Worm (Caenorhabditis elegans): Measurements from ENCODE around the gene srh-68.

srh-68 gene

DNA sequence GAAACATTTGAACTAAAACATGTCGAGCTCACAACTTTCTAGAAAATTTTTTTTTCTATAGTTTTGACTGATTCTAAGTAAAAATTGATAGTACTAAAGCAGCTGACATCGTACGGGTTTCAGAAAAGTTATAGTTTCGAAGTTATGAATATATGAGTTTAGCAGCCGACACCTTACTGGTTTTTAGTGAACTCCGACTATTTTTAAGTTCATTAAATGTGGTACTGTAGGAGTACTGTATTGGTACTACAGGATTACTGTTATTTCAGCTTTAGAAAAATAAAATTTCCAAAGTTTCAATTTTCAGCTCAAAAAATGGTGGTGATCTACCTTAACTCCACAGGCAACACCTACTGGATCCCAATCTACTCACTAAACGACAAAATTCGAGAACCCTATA is 41.6 kb upstream of the srh-68 start, which contains the start of gene sre-37:
Gene sre-37 (plus strand): TSS at position 301 of the 400 bp plus-strand sequence.
- no peak for TF ChIP-seq zip-4 (GFP tag; optimal IDR thresholded peaks at IDR 0.05)
- TF ChIP-seq C34B4.2 (tag; optimal IDR thresholded peaks at IDR 0.05), result no peak
- no peak for TF ChIP-seq mep-1 (tag; optimal IDR thresholded peaks at IDR 0.05)
- TF ChIP-seq ces-1 (GFP tag; optimal IDR thresholded peaks at IDR 0.05), result no peak
- TF ChIP-seq dsc-1 (tag; optimal IDR thresholded peaks at IDR 0.05), result no peak
- TF ChIP-seq ztf-4 (tag; optimal IDR thresholded peaks at IDR 0.05), result no peak
- no peak for TF ChIP-seq efl-1 (optimal IDR thresholded peaks at IDR 0.05)
- TF ChIP-seq efl-1 (GFP tag; optimal IDR thresholded peaks at IDR 0.05 in 1 of 2), result no peak
- no peak for TF ChIP-seq lin-13 (GFP tag; optimal IDR thresholded peaks at IDR 0.05)
- no peak for TF ChIP-seq elt-2 (tag; optimal IDR thresholded peaks at IDR 0.05)
- TF ChIP-seq sox-4 (tag; optimal IDR thresholded peaks at IDR 0.05), result no peak
- TF ChIP-seq isw-1 (GFP tag; IDR thresholded peaks at IDR 0.05), result no peak
- TF ChIP-seq C04F5.9 (tag; optimal IDR thresholded peaks at IDR 0.05), result no peak
- no peak for TF ChIP-seq snpc-4 (tag; optimal IDR thresholded peaks at IDR 0.05)
- no peak for TF ChIP-seq sptf-1 (tag; optimal IDR thresholded peaks at IDR 0.05)
- TF ChIP-seq grh-1 (GFP tag; IDR thresholded peaks at IDR 0.05), result no peak
- TF ChIP-seq nhr-85 (tag), result no peak
- no peak for TF ChIP-seq unc-130 (tag; optimal IDR thresholded peaks at IDR 0.05)
- no peak for TF ChIP-seq zag-1 (tag; optimal IDR thresholded peaks at IDR 0.05)

DNA sequence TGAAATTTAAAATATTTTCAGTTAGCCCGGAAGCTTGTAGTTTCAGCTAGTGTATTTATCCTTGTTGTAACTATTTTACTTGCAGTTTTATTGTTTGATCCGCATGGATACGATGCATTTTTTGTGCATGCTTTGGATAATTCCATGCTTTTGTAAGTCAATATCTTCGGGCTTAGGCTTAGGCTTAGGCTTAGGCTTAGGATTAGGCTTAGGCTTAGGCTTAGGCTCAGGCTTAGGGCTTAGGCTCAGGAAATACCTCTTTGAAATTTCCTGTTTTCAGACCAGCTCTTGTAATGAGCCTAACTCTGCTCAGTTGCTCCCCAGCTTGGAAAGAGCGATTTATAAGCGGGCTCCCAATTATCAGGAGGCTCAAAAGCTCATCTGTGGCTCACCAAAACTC is 40.1 kb upstream of the srh-68 start, which contains the start of gene srg-16:
Gene srg-16 (plus strand): TSS at position 87 of the 400 bp plus-strand sequence.
- TF ChIP-seq hlh-17 (GFP tag; optimal IDR thresholded peaks at IDR 0.05; ENCODE audit: borderline replicate concordance) (no peak), rnt-1 (tag; optimal IDR thresholded peaks at IDR 0.05) (no peak), ces-1 (GFP tag; optimal IDR thresholded peaks at IDR 0.05) (no peak), skn-1 (tag; optimal IDR thresholded peaks at IDR 0.05) (no peak), tbx-2 (tag; optimal IDR thresholded peaks at IDR 0.05) (no peak), ceh-63 (GFP tag; optimal IDR thresholded peaks at IDR 0.05) (no peak)

DNA sequence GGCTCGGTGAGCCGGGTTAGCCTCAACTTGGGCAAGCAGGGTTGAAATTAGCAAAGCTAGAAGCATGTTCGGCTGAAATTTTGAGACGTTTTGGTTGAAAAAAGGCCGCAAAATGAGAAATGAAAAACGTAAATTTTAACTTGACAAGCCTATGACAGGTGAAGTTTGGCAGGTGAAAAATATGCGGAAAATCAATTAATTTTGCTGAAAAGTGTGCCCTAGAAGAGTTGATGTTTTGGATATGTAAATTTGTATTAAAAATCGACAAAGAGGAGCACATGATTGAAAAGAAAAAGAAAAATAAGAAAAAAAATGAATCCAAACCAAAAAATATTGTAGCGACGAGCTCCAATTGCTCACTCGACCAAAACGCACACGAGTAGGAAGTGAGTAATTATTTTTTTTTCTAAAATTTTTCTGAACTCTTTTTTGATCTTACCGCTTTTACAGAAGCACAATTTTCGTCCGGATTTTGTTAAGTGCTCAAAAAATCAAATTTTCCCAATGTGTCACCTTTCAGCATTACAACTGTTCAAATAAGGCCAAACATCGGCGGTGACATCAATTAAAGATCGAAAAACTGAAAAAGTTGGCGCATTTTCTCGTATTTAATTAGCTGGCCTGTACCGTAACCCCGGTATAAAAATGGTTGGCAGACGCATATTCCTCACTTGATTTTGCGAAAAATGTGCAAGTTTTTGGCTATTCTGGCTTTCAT is 35.8 kb upstream of the srh-68 start, which contains the start of the genes F15A4.5 and phat-8:
Gene F15A4.5 (minus strand): TSS at position 101 of the 718 bp plus-strand sequence.
Gene phat-8 (plus strand): TSS at position 668 of the 718 bp plus-strand sequence.
- TF ChIP-seq grh-1 (GFP tag; IDR thresholded peaks at IDR 0.05) (no peak), efl-1 (optimal IDR thresholded peaks at IDR 0.05) (no peak), efl-1 (GFP tag; optimal IDR thresholded peaks at IDR 0.05 in 1 of 2) (peak in 1 of 2 experiments; percentile 58), nhr-90 (tag; optimal IDR thresholded peaks at IDR 0.05; ENCODE audit: poor library complexity) (no peak), ama-1 (optimal IDR thresholded peaks at IDR 0.05) (no peak), fos-1 (tag; optimal IDR thresholded peaks at IDR 0.05) (no peak)

DNA sequence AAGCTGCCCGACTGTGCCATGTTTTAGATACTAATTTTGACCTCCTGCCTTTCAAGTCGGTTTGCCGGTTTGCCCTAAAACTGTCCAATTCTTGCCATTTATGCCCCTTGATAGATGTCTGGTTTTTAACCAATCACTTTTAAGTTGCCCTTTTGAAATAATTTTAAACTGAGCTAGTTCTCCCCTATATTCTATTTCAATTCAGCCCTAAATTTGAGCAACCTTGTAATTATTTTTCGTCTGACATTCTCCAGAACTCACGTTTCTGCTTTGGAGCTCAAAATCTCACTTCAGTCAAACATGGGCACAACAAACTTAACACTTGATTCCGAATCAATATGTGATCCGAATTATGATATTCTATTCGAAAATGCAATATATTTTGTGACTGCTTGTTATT is 33.7 kb upstream of the srh-68 start, which contains the start of gene srg-17:
Gene srg-17 (plus strand): TSS at position 301 of the 400 bp plus-strand sequence.
- TF ChIP-seq efl-1 (optimal IDR thresholded peaks at IDR 0.05) (no peak), efl-1 (GFP tag; optimal IDR thresholded peaks at IDR 0.05 in 1 of 2) (peak in 1 of 2 experiments; percentile 48), fos-1 (tag; optimal IDR thresholded peaks at IDR 0.05) (no peak), tlp-1 (tag; optimal IDR thresholded peaks at IDR 0.05) (no peak), sup-37 (GFP tag; optimal IDR thresholded peaks at IDR 0.05) (no peak), lin-15B (tag; optimal IDR thresholded peaks at IDR 0.05) (no peak)

DNA sequence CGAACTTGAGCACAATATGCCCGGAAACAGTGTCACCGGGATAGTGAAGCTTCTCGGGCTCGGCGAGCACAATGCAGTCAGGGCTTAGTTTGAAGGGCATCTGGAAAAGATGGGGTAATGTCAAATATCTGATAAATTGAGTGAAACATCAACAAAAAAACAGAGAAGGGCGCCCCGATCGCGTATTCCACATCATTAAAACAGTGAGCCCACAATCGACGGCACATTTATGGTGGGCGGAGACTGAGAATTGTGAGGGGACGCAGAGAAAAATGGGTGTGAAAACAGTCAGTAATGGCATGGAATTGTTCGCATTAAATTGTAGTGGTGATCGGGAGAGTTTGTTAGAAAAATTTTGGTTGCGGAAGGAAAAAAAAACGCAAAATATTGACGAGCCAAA is 26.3 kb upstream of the srh-68 start, which contains the start of gene arrd-9:
Gene arrd-9 (minus strand): TSS at position 101 of the 400 bp plus-strand sequence.
- no peak for TF ChIP-seq ztf-4 (tag; optimal IDR thresholded peaks at IDR 0.05)
- TF ChIP-seq jun-1 (tag; optimal IDR thresholded peaks at IDR 0.05), result no peak
- no peak for TF ChIP-seq zip-4 (GFP tag; optimal IDR thresholded peaks at IDR 0.05)
- TF ChIP-seq dsc-1 (tag; optimal IDR thresholded peaks at IDR 0.05), result no peak
- no peak for TF ChIP-seq elt-3 (tag; optimal IDR thresholded peaks at IDR 0.05)
- no peak for TF ChIP-seq lin-15B (tag; optimal IDR thresholded peaks at IDR 0.05)
- no peak for TF ChIP-seq lsy-2 (tag; optimal IDR thresholded peaks at IDR 0.05)
- no peak for TF ChIP-seq C04F5.9 (tag; optimal IDR thresholded peaks at IDR 0.05)
- no peak for TF ChIP-seq lin-35 (GFP tag; optimal IDR thresholded peaks at IDR 0.05)
- TF ChIP-seq blmp-1 (tag; optimal IDR thresholded peaks at IDR 0.05), result no peak
- TF ChIP-seq C16A3.4 (tag; optimal IDR thresholded peaks at IDR 0.05), result no peak
- TF ChIP-seq nhr-47 (tag; optimal IDR thresholded peaks at IDR 0.05), result no peak
- no peak for TF ChIP-seq mep-1 (tag; optimal IDR thresholded peaks at IDR 0.05)
- TF ChIP-seq pax-3 (tag; optimal IDR thresholded peaks at IDR 0.05), result no peak
- no peak for TF ChIP-seq ztf-11 (tag; optimal IDR thresholded peaks at IDR 0.05)
- no peak for TF ChIP-seq irx-1 (tag; optimal IDR thresholded peaks at IDR 0.05)
- TF ChIP-seq hlh-17 (GFP tag; optimal IDR thresholded peaks at IDR 0.05; ENCODE audit: borderline replicate concordance), result no peak
- no peak for TF ChIP-seq snpc-4 (tag; optimal IDR thresholded peaks at IDR 0.05)
